Worm (Caenorhabditis elegans) whole organism, L4 larva: ENCODE measurements around the gene R08C7.1.

Experiments
- F10B5.3 ChIP-seq: sonication (generic microtip); optimal IDR thresholded peaks from 2 replicates; lab custom pipeline; 2016; ENCODE audit warnings: mild to moderate bottlenecking, missing genetic modification characterization, missing compliant biosample characterization
- F44E2.7 ChIP-seq: fragments of 200-800 bp; sonication (Bioruptor generic); IDR thresholded peaks from 2 replicates; pipeline ENCODE4 v2.1.2; 2022; ENCODE audit warnings: missing genetic modification characterization, missing compliant biosample characterization
- F49E8.2 ChIP-seq: sonication (generic microtip); optimal IDR thresholded peaks from 2 replicates; lab custom pipeline; 2016; ENCODE audit warnings: missing compliant biosample characterization, mild to moderate bottlenecking, missing genetic modification characterization, borderline replicate concordance
- T26A8.4 ChIP-seq: fragments of 200-800 bp; sonication (Bioruptor generic); IDR thresholded peaks from 2 replicates; pipeline ENCODE4 v1.3.6; 2022; ENCODE audit warnings: missing genetic modification characterization, missing compliant biosample characterization
- Y48G9A.11 ChIP-seq: fragments of 200-800 bp; sonication (Bioruptor generic); IDR thresholded peaks from 2 replicates; pipeline ENCODE4 v1.3.6; 2022; ENCODE audit warnings: missing genetic modification reagents, missing genetic modification characterization, missing compliant biosample characterization
- ZK337.2 ChIP-seq: fragments of 200-800 bp; sonication (Bioruptor generic); IDR thresholded peaks from 2 replicates; pipeline ENCODE4 v1.3.6; 2022; ENCODE audit warnings: missing genetic modification reagents, missing genetic modification characterization, missing compliant biosample characterization
- aly-2 ChIP-seq: sonication (generic microtip); optimal IDR thresholded peaks from 2 replicates; lab custom pipeline; 2018; ENCODE audit warnings: missing biosample characterization, missing genetic modification characterization
- ama-1 ChIP-seq: fragments of 150-350 bp; optimal IDR thresholded peaks from 2 replicates; lab custom pipeline; 2014; ENCODE audit warnings: inconsistent platforms, mixed read lengths
- arid-1 ChIP-seq: fragments of 200-800 bp; sonication (Bioruptor generic); conservative IDR thresholded peaks from 2 replicates; pipeline ENCODE4 v1.3.6; 2022; ENCODE audit warnings: missing genetic modification reagents, missing genetic modification characterization, missing compliant biosample characterization
- ceh-20 ChIP-seq: fragments of 200-800 bp; sonication (Bioruptor generic); IDR thresholded peaks from 2 replicates; pipeline ENCODE4 v1.3.6; 2022; ENCODE audit warnings: missing genetic modification reagents, missing genetic modification characterization, missing compliant biosample characterization
- ceh-32 ChIP-seq: sonication (generic microtip); optimal IDR thresholded peaks from 2 replicates; lab custom pipeline; 2016; ENCODE audit warnings: mild to moderate bottlenecking, missing genetic modification characterization, missing compliant biosample characterization; ENCODE audit not compliant: poor library complexity
- ceh-44 ChIP-seq: fragments of 200-800 bp; sonication (Bioruptor generic); IDR thresholded peaks from 2 replicates; pipeline ENCODE4 v1.3.6; 2022; ENCODE audit warnings: missing genetic modification reagents, missing genetic modification characterization, missing compliant biosample characterization
- ceh-62 ChIP-seq: sonication (generic microtip); optimal IDR thresholded peaks from 2 replicates; lab custom pipeline; 2017; ENCODE audit warnings: missing biosample characterization, missing genetic modification characterization
- ceh-82 ChIP-seq: sonication (generic microtip); optimal IDR thresholded peaks from 2 replicates; lab custom pipeline; 2017; ENCODE audit warnings: missing biosample characterization, missing genetic modification characterization
- ces-1 ChIP-seq: fragments of 150-350 bp; sonication (generic microtip); optimal IDR thresholded peaks from 4 replicates; lab custom pipeline; 2014; ENCODE audit warnings: missing biosample characterization, missing genetic modification reagents, missing genetic modification characterization
- cey-2 ChIP-seq: sonication (generic microtip); optimal IDR thresholded peaks from 3 replicates; lab custom pipeline; 2017; ENCODE audit warnings: missing genetic modification characterization, mild to moderate bottlenecking, missing compliant biosample characterization, antibody characterized with exemption, borderline replicate concordance; ENCODE audit not compliant: insufficient read depth
- daf-12 ChIP-seq: fragments of 150-350 bp; optimal IDR thresholded peaks from 2 replicates; lab custom pipeline; 2014; ENCODE audit warnings: missing biosample characterization, missing genetic modification reagents, missing genetic modification characterization
- dmd-8 ChIP-seq: fragments of 200-800 bp; sonication (Bioruptor generic); IDR thresholded peaks from 2 replicates; pipeline ENCODE4 v1.3.6; 2022; ENCODE audit warnings: missing genetic modification characterization, missing compliant biosample characterization
- dve-1 ChIP-seq: sonication (generic microtip); optimal IDR thresholded peaks from 2 replicates; lab custom pipeline; 2017; ENCODE audit warnings: antibody characterized with exemption, mild to moderate bottlenecking, missing genetic modification characterization, missing compliant biosample characterization; ENCODE audit not compliant: insufficient read depth
- gei-8 ChIP-seq: fragments of 200-800 bp; sonication (Bioruptor generic); optimal IDR thresholded peaks from 2 replicates; lab custom pipeline; 2018; ENCODE audit warnings: mild to moderate bottlenecking, missing genetic modification characterization, missing compliant biosample characterization
- jun-1 ChIP-seq: fragments of 150-350 bp; optimal IDR thresholded peaks from 2 replicates; lab custom pipeline; 2014; ENCODE audit warnings: missing biosample characterization, missing genetic modification reagents, missing genetic modification characterization
- lin-13 ChIP-seq: fragments of 150-350 bp; optimal IDR thresholded peaks from 2 replicates; lab custom pipeline; 2014; ENCODE audit warnings: missing biosample characterization, missing genetic modification reagents, missing genetic modification characterization
- lin-15B ChIP-seq: fragments of 150-350 bp; sonication (generic microtip); optimal IDR thresholded peaks from 3 replicates; lab custom pipeline; 2014; ENCODE audit warnings: missing biosample characterization, missing genetic modification characterization
- lin-29 ChIP-seq: fragments of 200-800 bp; sonication (Bioruptor generic); IDR thresholded peaks from 2 replicates; pipeline ENCODE4 v1.3.6; 2022; ENCODE audit warnings: missing genetic modification reagents, missing genetic modification characterization, missing compliant biosample characterization
- lin-38 ChIP-seq: fragments of 200-800 bp; sonication (Bioruptor generic); IDR thresholded peaks from 2 replicates; pipeline ENCODE4 v1.3.6; 2022; ENCODE audit warnings: missing genetic modification reagents, missing genetic modification characterization, missing compliant biosample characterization
- lin-39 ChIP-seq: fragments of 150-350 bp; optimal IDR thresholded peaks from 2 replicates; lab custom pipeline; 2014; ENCODE audit warnings: missing biosample characterization, missing genetic modification reagents, missing genetic modification characterization
- lsy-2 ChIP-seq, 2 experiments: fragments of 150-350 bp in 1 of 2; sonication (generic microtip) in 1 of 2; optimal IDR thresholded peaks; 2 replicates each; lab custom pipeline; 2014 to 2017; ENCODE audit warnings: missing biosample characterization in 2 of 2, missing genetic modification characterization in 2 of 2
- mdl-1 ChIP-seq, 2 experiments: fragments of 150-350 bp in 1 of 2; sonication (generic microtip) in 1 of 2; optimal IDR thresholded peaks; 2 replicates each; lab custom pipeline; 2014 to 2017; ENCODE audit warnings: missing biosample characterization in 2 of 2, missing genetic modification characterization in 2 of 2
- mep-1 ChIP-seq: fragments of 150-350 bp; sonication (generic microtip); optimal IDR thresholded peaks from 3 replicates; lab custom pipeline; 2014; ENCODE audit warnings: missing biosample characterization, missing genetic modification characterization
- mes-2 ChIP-seq: sonication (generic microtip); optimal IDR thresholded peaks from 2 replicates; lab custom pipeline; 2016; ENCODE audit warnings: missing genotype, mild to moderate bottlenecking, missing genetic modification characterization, missing compliant biosample characterization; ENCODE audit not compliant: poor library complexity, severe bottlenecking
- mxl-3 ChIP-seq: fragments of 200-800 bp; sonication (Bioruptor generic); optimal IDR thresholded peaks from 2 replicates; lab custom pipeline; 2018; ENCODE audit warnings: mild to moderate bottlenecking, missing genetic modification characterization, missing compliant biosample characterization
- nhr-10 ChIP-seq: fragments of 150-350 bp; optimal IDR thresholded peaks from 2 replicates; lab custom pipeline; 2014; ENCODE audit warnings: missing biosample characterization, missing genetic modification characterization
- nhr-102 ChIP-seq: sonication (generic microtip); optimal IDR thresholded peaks from 2 replicates; lab custom pipeline; 2016; ENCODE audit warnings: mild to moderate bottlenecking, missing genetic modification characterization, moderate library complexity, missing compliant biosample characterization
- nhr-111 ChIP-seq: fragments of 200-800 bp; sonication (Bioruptor generic); optimal IDR thresholded peaks from 2 replicates; lab custom pipeline; 2018; ENCODE audit warnings: mild to moderate bottlenecking, missing genetic modification characterization, missing compliant biosample characterization
- nhr-237 ChIP-seq: sonication (generic microtip); optimal IDR thresholded peaks from 2 replicates; lab custom pipeline; 2017; ENCODE audit warnings: missing biosample characterization, missing genetic modification characterization
- nhr-28 ChIP-seq: fragments of 150-350 bp; optimal IDR thresholded peaks from 2 replicates; lab custom pipeline; 2014; ENCODE audit warnings: missing biosample characterization, missing genetic modification characterization
- nhr-41 ChIP-seq: fragments of 200-800 bp; sonication (Bioruptor generic); IDR thresholded peaks from 2 replicates; pipeline ENCODE4 v1.3.6; 2022; ENCODE audit warnings: missing genetic modification reagents, missing genetic modification characterization, missing compliant biosample characterization
- nhr-42 ChIP-seq: fragments of 200-800 bp; sonication (Bioruptor generic); IDR thresholded peaks from 2 replicates; pipeline ENCODE4 v1.3.6; 2022; ENCODE audit warnings: missing genetic modification characterization, missing compliant biosample characterization
- pqm-1 ChIP-seq: sonication (generic microtip); optimal IDR thresholded peaks from 2 replicates; lab custom pipeline; 2017; ENCODE audit warnings: missing biosample characterization, missing genetic modification characterization
- rbr-2 ChIP-seq: sonication (generic microtip); optimal IDR thresholded peaks from 2 replicates; lab custom pipeline; 2016; ENCODE audit warnings: missing genotype, missing genetic modification characterization, missing compliant biosample characterization
- saeg-2 ChIP-seq: fragments of 200-800 bp; sonication (Bioruptor generic); IDR thresholded peaks from 2 replicates; pipeline ENCODE4 v1.3.6; 2022; ENCODE audit warnings: missing genetic modification reagents, missing genetic modification characterization, missing compliant biosample characterization
- spr-1 ChIP-seq: sonication (generic microtip); optimal IDR thresholded peaks from 2 replicates; lab custom pipeline; 2016; ENCODE audit warnings: mild to moderate bottlenecking, missing genetic modification characterization, missing compliant biosample characterization
- tag-97 ChIP-seq: fragments of 200-800 bp; sonication (Bioruptor generic); IDR thresholded peaks from 2 replicates; pipeline ENCODE4 v1.3.6; 2022; ENCODE audit warnings: missing genetic modification characterization, missing compliant biosample characterization
- unc-130 ChIP-seq: sonication (generic microtip); optimal IDR thresholded peaks from 2 replicates; lab custom pipeline; 2016; ENCODE audit warnings: missing genetic modification reagents, missing genetic modification characterization, missing compliant biosample characterization
- unc-39 ChIP-seq: sonication (generic microtip); optimal IDR thresholded peaks from 2 replicates; lab custom pipeline; 2017; ENCODE audit warnings: missing biosample characterization, missing genetic modification characterization
- unc-62 ChIP-seq, 3 experiments: fragments of 150-350 bp in 1 of 3; sonication (generic microtip); optimal IDR thresholded peaks in 2 of 3; peaks in 1 of 3; 1 replicate in 1 of 3; 2 replicates in 2 of 3; lab custom pipeline; 2014 to 2017; ENCODE audit warnings: missing biosample characterization in 3 of 3, missing genetic modification characterization in 3 of 3, missing genetic modification reagents in 3 of 3, missing genotype in 1 of 3
- vab-7 ChIP-seq: fragments of 200-800 bp; sonication (Bioruptor generic); IDR thresholded peaks from 2 replicates; pipeline ENCODE4 v1.3.6; 2022; ENCODE audit warnings: missing genetic modification reagents, missing genetic modification characterization, missing compliant biosample characterization
- zfp-2 ChIP-seq: sonication (generic microtip); optimal IDR thresholded peaks from 2 replicates; lab custom pipeline; 2016; ENCODE audit warnings: mild to moderate bottlenecking, missing genetic modification characterization, missing compliant biosample characterization
- zfp-3 ChIP-seq: fragments of 200-800 bp; sonication (Bioruptor generic); conservative IDR thresholded peaks from 2 replicates; pipeline ENCODE4 v1.3.6; 2022; ENCODE audit warnings: missing genetic modification reagents, missing genetic modification characterization, missing compliant biosample characterization
- zip-11 ChIP-seq: fragments of 200-800 bp; sonication (Bioruptor generic); IDR thresholded peaks from 2 replicates; pipeline ENCODE4 v1.3.6; 2022; ENCODE audit warnings: missing genetic modification characterization, missing compliant biosample characterization
- zip-2 ChIP-seq: fragments of 150-350 bp; optimal IDR thresholded peaks from 2 replicates; lab custom pipeline; 2014; ENCODE audit warnings: missing biosample characterization, missing genetic modification characterization
- ztf-11 ChIP-seq: fragments of 150-350 bp; optimal IDR thresholded peaks from 2 replicates; lab custom pipeline; 2014; ENCODE audit warnings: missing biosample characterization, missing genetic modification characterization

Gene R08C7.1

ce11 chrIV:4449843-4450242 is 1.8 kb upstream of the R08C7.1 start (continued):
- TF ChIP-seq Y48G9A.11 (GFP tag; lab: Robert Waterston, UW) (peak; percentile 44; the same call in 1 of the 2 replicates), ZK337.2 (GFP tag; lab: Robert Waterston, UW) (no peak), ceh-82 (no peak), F49E8.2 (tag; lab: Kevin White, UChicago) (peak; percentile 19), zfp-3 (no peak; the same call in 1 of the 2 replicates), saeg-2 (no peak), nhr-28 (peak; percentile 49), unc-130 (peak; percentile 23), nhr-41 (peak; percentile 75), daf-12 (tag; lab: Kevin White, UChicago) (no peak), ceh-62 (tag; lab: Kevin White, UChicago) (no peak), mep-1 (tag; lab: Kevin White, UChicago) (peak; percentile 30), ama-1 (peak; percentile 87), dve-1 (tag; lab: Kevin White, UChicago) (peak; percentile 61), spr-1 (peak; percentile 31), ces-1 (GFP tag; lab: Kevin White, UChicago) (no peak), lin-39 (no peak), nhr-102 (tag; lab: Kevin White, UChicago) (peak; percentile 47), mes-2 (tag; lab: Kevin White, UChicago) (peak; percentile 45), nhr-111 (GFP tag; lab: Kevin White, UChicago) (no peak), ceh-32 (no peak), tag-97 (no peak), vab-7 (GFP tag; lab: Robert Waterston, UW) (no peak), dmd-8 (GFP tag; lab: Robert Waterston, UW) (no peak), ztf-11 (tag; lab: Kevin White, UChicago) (no peak), unc-39 (tag; lab: Kevin White, UChicago) (no peak), lin-38 (GFP tag; lab: Robert Waterston, UW) (peak; percentile 62), nhr-10 (tag; lab: Kevin White, UChicago) (no peak), F44E2.7 (no peak), zip-2 (tag; lab: Kevin White, UChicago) (no peak), zfp-2 (tag; lab: Kevin White, UChicago) (peak; percentile 22), T26A8.4 (peak; percentile 53), F10B5.3 (tag; lab: Kevin White, UChicago) (no peak), arid-1 (GFP tag; lab: Robert Waterston, UW) (no peak), ceh-44 (GFP tag; lab: Robert Waterston, UW) (no peak), unc-62 (GFP tag; optimal IDR thresholded peaks at IDR 0.05 in 1 of 2; lab: Kevin White, UChicago) (no peak), unc-62 (tag; optimal IDR thresholded peaks at IDR 0.05; lab: Kevin White, UChicago) (no peak), mdl-1 (tag; optimal IDR thresholded peaks at IDR 0.05; lab: Kevin White, UChicago) (no peak), nhr-237 (tag; lab: Kevin White, UChicago) (no peak), nhr-42 (GFP tag; lab: Robert Waterston, UW) (no peak), aly-2 (tag; lab: Kevin White, UChicago) (no peak), ceh-20 (GFP tag; lab: Robert Waterston, UW) (no peak), pqm-1 (tag; lab: Kevin White, UChicago) (peak; percentile 53), cey-2 (no peak), lsy-2 (tag; optimal IDR thresholded peaks at IDR 0.05; lab: Kevin White, UChicago) (peak in 1 of 2 experiments; percentile 17), gei-8 (peak; percentile 30), lin-15B (tag; lab: Kevin White, UChicago) (no peak), mxl-3 (no peak), lin-13 (GFP tag; lab: Kevin White, UChicago) (no peak), zip-11 (GFP tag; lab: Robert Waterston, UW) (no peak), jun-1 (tag; lab: Kevin White, UChicago) (no peak), rbr-2 (tag; lab: Kevin White, UChicago) (no peak), lin-29 (GFP tag; lab: Robert Waterston, UW) (no peak)
